Fruit fly (Drosophila melanogaster): ENCODE data around the gene tctn.

The tctn gene

DNA sequence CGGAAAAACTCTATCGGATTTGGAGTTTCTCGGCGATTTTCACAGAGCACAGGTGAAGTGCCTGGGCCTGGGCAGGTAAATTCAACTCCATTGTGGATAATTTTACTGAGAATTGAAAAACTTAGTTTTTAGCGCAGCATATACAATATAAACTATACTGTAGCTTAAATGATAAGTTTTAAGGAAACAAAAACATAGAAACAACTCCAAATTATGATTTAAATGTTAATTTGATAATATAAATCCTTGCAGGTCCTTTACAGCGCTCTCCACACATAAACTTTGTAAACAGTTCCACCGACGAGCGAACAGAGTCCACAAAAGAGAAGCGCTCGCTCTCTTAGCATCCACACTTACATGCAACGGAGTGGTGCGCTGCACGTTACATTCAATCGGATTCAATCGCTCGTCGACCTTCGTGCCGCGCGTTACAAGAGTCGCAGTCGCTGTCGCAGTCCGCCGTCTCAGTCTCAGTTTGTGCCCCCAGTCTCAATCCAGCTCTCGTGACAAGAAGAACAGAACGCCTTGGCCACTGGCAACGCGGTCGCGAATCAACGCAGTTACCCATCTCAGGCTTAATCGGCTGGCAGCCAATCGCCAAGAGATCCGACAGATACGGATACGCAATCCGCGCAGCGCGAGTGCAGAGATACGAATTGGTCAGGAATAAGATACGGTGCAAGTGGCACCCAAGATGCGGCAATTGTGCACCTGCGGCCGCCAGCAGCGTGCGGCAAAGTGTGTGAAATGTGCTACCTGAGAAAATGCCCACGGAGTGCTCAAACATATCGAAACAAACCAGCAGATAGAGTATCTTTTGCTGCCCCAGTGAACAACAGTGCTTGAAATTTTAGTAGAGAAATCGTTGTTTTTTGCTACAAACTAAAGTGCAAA, 48.5 kb upstream of the tctn start, which contains the start of gene smal (continued):
- TF ChIP-seq CG34224 (GFP tag; IDR thresholded peaks at IDR 0.05; ENCODE audit: partially characterized antibody) (0 out of 3 replicates have a peak, but pooled peaks have one; percentile 34), yki (optimal IDR thresholded peaks at IDR 0.05) (no peak), Sox100B (GFP tag; optimal IDR thresholded peaks at IDR 0.05) (no peak), CG8388 (GFP tag; optimal IDR thresholded peaks at IDR 0.05) (peak; percentile 23), CG17829 (tag; optimal IDR thresholded peaks at IDR 0.05) (peak; percentile 54), phol (tag; optimal IDR thresholded peaks at IDR 0.05) (no peak), CG3163 (GFP tag; optimal IDR thresholded peaks at IDR 0.05) (peak; percentile 94), hkb (optimal IDR thresholded peaks at IDR 0.05) (no peak), hkb (GFP tag; IDR thresholded peaks at IDR 0.05) (peak; percentile 48), CG17802 (tag; optimal IDR thresholded peaks at IDR 0.05) (no peak)

DNA sequence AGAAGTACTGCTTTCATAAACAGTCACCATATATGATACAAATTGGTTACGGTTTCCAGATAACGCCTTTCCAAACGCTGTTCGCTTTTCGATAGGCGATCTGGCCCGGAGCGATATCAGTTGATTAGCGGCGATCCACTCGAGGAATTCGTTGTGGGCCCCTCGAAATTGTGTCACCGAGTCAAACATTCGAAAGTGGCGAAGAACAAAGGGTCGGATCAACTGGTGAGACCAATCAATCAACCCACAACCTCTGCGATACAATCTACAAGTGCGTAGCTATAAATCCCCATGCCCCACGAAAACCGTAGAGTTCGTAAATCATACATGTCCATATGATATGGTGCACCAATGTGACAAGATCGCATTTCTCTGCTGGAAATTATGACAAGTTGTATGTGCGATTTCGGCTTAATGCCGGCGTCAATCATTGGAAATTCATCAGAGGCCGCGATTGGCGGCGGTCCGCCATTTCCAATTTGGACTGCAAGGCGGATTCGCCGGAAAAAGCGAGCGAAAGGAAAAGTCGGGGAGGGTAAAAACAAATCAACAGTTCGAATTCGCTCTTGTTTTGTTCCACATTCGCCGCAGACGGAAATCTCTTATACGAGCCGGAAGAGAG, 47.8 kb upstream of the tctn start:
- TF ChIP-seq CG3838 (GFP tag; optimal IDR thresholded peaks at IDR 0.05): no peak
- TF ChIP-seq CG9932 (GFP tag; IDR thresholded peaks at IDR 0.05): no peak
- TF ChIP-seq CG10366 (GFP tag; IDR thresholded peaks at IDR 0.05): no peak
- 0 out of 3 replicates have a peak, but pooled peaks have one; percentile 38 for TF ChIP-seq so (GFP tag; IDR thresholded peaks at IDR 0.05)
- peak; percentile 4; the same call in 1 of the 3 replicates for TF ChIP-seq zen2 (GFP tag; IDR thresholded peaks at IDR 0.05; ENCODE audit: partially characterized antibody)
- no peak for TF ChIP-seq luna (GFP tag; optimal IDR thresholded peaks at IDR 0.05)
- peak in 1 of 2 experiments; percentile 17 for TF ChIP-seq Pdp1 (GFP tag; optimal IDR thresholded peaks at IDR 0.05)
- 0 out of 2 replicates have a peak, but pooled peaks have one; percentile 16 for TF ChIP-seq toy (GFP tag; IDR thresholded peaks at IDR 0.05)
- TF ChIP-seq CTCF (GFP tag; optimal IDR thresholded peaks at IDR 0.05): peak; percentile 8
- TF ChIP-seq Sin3A (optimal IDR thresholded peaks at IDR 0.05): no peak
- TF ChIP-seq Sox100B (GFP tag; optimal IDR thresholded peaks at IDR 0.05): no peak
- TF ChIP-seq pzg (GFP tag; optimal IDR thresholded peaks at IDR 0.05): no peak
- peak; percentile 2 for TF ChIP-seq HLHmδ (GFP tag; optimal IDR thresholded peaks at IDR 0.05)
- no peak for TF ChIP-seq ems (GFP tag; optimal IDR thresholded peaks at IDR 0.05)
- TF ChIP-seq CG11695 (GFP tag; IDR thresholded peaks at IDR 0.05): no peak; the same call in 2 of the 3 replicates
- no peak for TF ChIP-seq CG11456 (GFP tag; IDR thresholded peaks at IDR 0.05)
- TF ChIP-seq grn (GFP tag; optimal IDR thresholded peaks at IDR 0.05): peak; percentile 98
- TF ChIP-seq Nf-YB (GFP tag; optimal IDR thresholded peaks at IDR 0.05): peak; percentile 93
- no peak; the same call in 1 of the 2 replicates for TF ChIP-seq Lim3 (GFP tag; IDR thresholded peaks at IDR 0.05)
- no peak for TF ChIP-seq CG18476 (GFP tag; optimal IDR thresholded peaks at IDR 0.05)
- TF ChIP-seq tx (GFP tag; optimal IDR thresholded peaks at IDR 0.05): no peak
- peak; percentile 8 for TF ChIP-seq run (tag; optimal IDR thresholded peaks at IDR 0.05)
- TF ChIP-seq oc (tag; optimal IDR thresholded peaks at IDR 0.05): peak; percentile 8
- TF ChIP-seq h (optimal IDR thresholded peaks at IDR 0.05): no peak
- TF ChIP-seq CG17359 (tag; optimal IDR thresholded peaks at IDR 0.05): no peak
- no peak for TF ChIP-seq odd (GFP tag; optimal IDR thresholded peaks at IDR 0.05)
- no peak for TF ChIP-seq CG15479 (GFP tag; optimal IDR thresholded peaks at IDR 0.05)
- TF ChIP-seq exex (tag; optimal IDR thresholded peaks at IDR 0.05): peak; percentile 64
- TF ChIP-seq Eip74EF (GFP tag; optimal IDR thresholded peaks at IDR 0.05): no peak
- TF ChIP-seq Usf (GFP tag; optimal IDR thresholded peaks at IDR 0.05): no peak
- no peak for TF ChIP-seq CG11247 (GFP tag; IDR thresholded peaks at IDR 0.05)
- no peak for TF ChIP-seq z (GFP tag; IDR thresholded peaks at IDR 0.05)
- peak; percentile 91 for TF ChIP-seq sug (tag; optimal IDR thresholded peaks at IDR 0.05)
- no peak for TF ChIP-seq ewg (GFP tag; optimal IDR thresholded peaks at IDR 0.05)
- TF ChIP-seq Nf-YC (tag; optimal IDR thresholded peaks at IDR 0.05): peak; percentile 86
- no peak for TF ChIP-seq btn (GFP tag; optimal IDR thresholded peaks at IDR 0.05)
- no peak for TF ChIP-seq ap (GFP tag; IDR thresholded peaks at IDR 0.05)
- no peak for TF ChIP-seq Rfx (GFP tag; IDR thresholded peaks at IDR 0.05)
- peak; percentile 26 for TF ChIP-seq phol (tag; optimal IDR thresholded peaks at IDR 0.05)
- TF ChIP-seq Vsx1 (GFP tag; optimal IDR thresholded peaks at IDR 0.05): peak; percentile 88

All from whole organism, embryonic.